Worm (Caenorhabditis elegans): Measurements from ENCODE around the gene H01M10.1.

H01M10.1 gene

ce11 chrX:2569040-2569439, 11.3 kb downstream of the H01M10.1 start:
- no peak for TF ChIP-seq lin-29 (GFP tag; IDR thresholded peaks at IDR 0.05)
- TF ChIP-seq zip-11 (GFP tag; IDR thresholded peaks at IDR 0.05): no peak
- peak; percentile 91 for TF ChIP-seq dve-1 (tag; optimal IDR thresholded peaks at IDR 0.05; ENCODE audit: insufficient read depth)
- peak; percentile 90 for TF ChIP-seq tra-1 (GFP tag; IDR thresholded peaks at IDR 0.05)
- TF ChIP-seq T20F7.1 (GFP tag; optimal IDR thresholded peaks at IDR 0.05): peak; percentile 48
- TF ChIP-seq pqm-1 (tag; optimal IDR thresholded peaks at IDR 0.05): peak; percentile 94
- TF ChIP-seq php-3 (GFP tag; IDR thresholded peaks at IDR 0.05): peak; percentile 88
- TF ChIP-seq ztf-11 (tag; optimal IDR thresholded peaks at IDR 0.05): no peak
- TF ChIP-seq aly-2 (tag; optimal IDR thresholded peaks at IDR 0.05): no peak
- no peak for TF ChIP-seq Y5F2A.4 (GFP tag; optimal IDR thresholded peaks at IDR 0.05)
- no peak for TF ChIP-seq nhr-111 (GFP tag; optimal IDR thresholded peaks at IDR 0.05)
- peak; percentile 12 for TF ChIP-seq nhr-10 (tag; optimal IDR thresholded peaks at IDR 0.05)
- no peak for TF ChIP-seq duxl-1 (tag; optimal IDR thresholded peaks at IDR 0.05; ENCODE audit: poor library complexity)
- TF ChIP-seq gei-8 (GFP tag; optimal IDR thresholded peaks at IDR 0.05): peak; percentile 75
- TF ChIP-seq nhr-102 (tag; optimal IDR thresholded peaks at IDR 0.05): peak; percentile 82
- no peak for TF ChIP-seq zag-1 (tag; optimal IDR thresholded peaks at IDR 0.05)
- peak; percentile 93 for TF ChIP-seq hlh-11 (tag; optimal IDR thresholded peaks at IDR 0.05)
- peak; percentile 87 for TF ChIP-seq nhr-77 (tag; optimal IDR thresholded peaks at IDR 0.05)
- TF ChIP-seq aha-1 (tag): peak; percentile 86
- peak in 1 of 2 experiments; percentile 92 for TF ChIP-seq daf-16 (GFP tag; optimal IDR thresholded peaks at IDR 0.05)
- peak; percentile 97 for TF ChIP-seq daf-16 (tag; optimal IDR thresholded peaks at IDR 0.05)
- TF ChIP-seq hlh-30 (tag; optimal IDR thresholded peaks at IDR 0.05; ENCODE audit: insufficient read depth): peak; percentile 26
- TF ChIP-seq set-16 (GFP tag; IDR thresholded peaks at IDR 0.05): no peak
- peak; percentile 98 for TF ChIP-seq dmd-6 (GFP tag; IDR thresholded peaks at IDR 0.05)
- peak in 1 of 2 experiments; percentile 57 for TF ChIP-seq unc-62 (GFP tag; optimal IDR thresholded peaks at IDR 0.05 in 1 of 2)
- no peak for TF ChIP-seq unc-62 (tag; optimal IDR thresholded peaks at IDR 0.05)
- TF ChIP-seq lin-1 (GFP tag; IDR thresholded peaks at IDR 0.05): 0 out of 2 replicates have a peak, but pooled peaks have one; percentile 33
- peak in 1 of 2 experiments; percentile 46 for TF ChIP-seq mdl-1 (tag; optimal IDR thresholded peaks at IDR 0.05)
- peak; percentile 39 for TF ChIP-seq mxl-3 (GFP tag; optimal IDR thresholded peaks at IDR 0.05)
- TF ChIP-seq mep-1 (tag; optimal IDR thresholded peaks at IDR 0.05): peak; percentile 44
- TF ChIP-seq mes-2 (tag; optimal IDR thresholded peaks at IDR 0.05; ENCODE audit: poor library complexity, severe bottlenecking): peak; percentile 15
- 0 out of 2 replicates have a peak, but pooled peaks have one; percentile 23 for TF ChIP-seq zfp-3 (GFP tag; conservative IDR thresholded peaks at IDR 0.05)
- no peak for TF ChIP-seq D1046.2 (GFP tag; IDR thresholded peaks at IDR 0.05)
- TF ChIP-seq hmg-1.1 (GFP tag; IDR thresholded peaks at IDR 0.05): peak; percentile 36; the same call in 1 of the 2 replicates
- peak in 1 of 2 experiments; percentile 19 for TF ChIP-seq hif-1 (tag; optimal IDR thresholded peaks at IDR 0.05)
- no peak for TF ChIP-seq Y48G9A.11 (GFP tag; IDR thresholded peaks at IDR 0.05)
- TF ChIP-seq nhr-28 (tag; optimal IDR thresholded peaks at IDR 0.05): peak; percentile 99
- TF ChIP-seq vab-7 (GFP tag; IDR thresholded peaks at IDR 0.05): no peak
- TF ChIP-seq mdt-29 (GFP tag; IDR thresholded peaks at IDR 0.05): peak; percentile 68; the same call in 1 of the 2 replicates
- peak; percentile 85 for TF ChIP-seq nhr-48 (tag; optimal IDR thresholded peaks at IDR 0.05)

ce11 chrX:2567761-2568160, 12.6 kb downstream of the H01M10.1 start:
- no peak for TF ChIP-seq dpl-1 (GFP tag; optimal IDR thresholded peaks at IDR 0.05)
- no peak for TF ChIP-seq lin-39 (tag; optimal IDR thresholded peaks at IDR 0.05)
- no peak for TF ChIP-seq mep-1 (tag; optimal IDR thresholded peaks at IDR 0.05)
- TF ChIP-seq R02D3.7 (tag; optimal IDR thresholded peaks at IDR 0.05): no peak
- no peak for TF ChIP-seq nhr-41 (GFP tag; IDR thresholded peaks at IDR 0.05)
- TF ChIP-seq jun-1 (tag; optimal IDR thresholded peaks at IDR 0.05): no peak
- TF ChIP-seq zfp-2 (tag; optimal IDR thresholded peaks at IDR 0.05): no peak
- no peak for TF ChIP-seq duxl-1 (tag; optimal IDR thresholded peaks at IDR 0.05; ENCODE audit: poor library complexity)
- no peak for TF ChIP-seq arid-1 (GFP tag; conservative IDR thresholded peaks at IDR 0.05)
- peak; percentile 12 for TF ChIP-seq nhr-28 (tag; optimal IDR thresholded peaks at IDR 0.05)
- TF ChIP-seq zfp-3 (GFP tag; conservative IDR thresholded peaks at IDR 0.05): no peak
- no peak for TF ChIP-seq sdz-12 (GFP tag; optimal IDR thresholded peaks at IDR 0.05)
- no peak for TF ChIP-seq attf-4 (tag; optimal IDR thresholded peaks at IDR 0.05)
- 0 out of 2 replicates have a peak, but pooled peaks have one; percentile 36 for TF ChIP-seq dmd-6 (GFP tag; IDR thresholded peaks at IDR 0.05)
- TF ChIP-seq ztf-7 (tag; optimal IDR thresholded peaks at IDR 0.05): no peak
- no peak for TF ChIP-seq F49E8.2 (tag; optimal IDR thresholded peaks at IDR 0.05; ENCODE audit: borderline replicate concordance)
- TF ChIP-seq F10B5.3 (tag; optimal IDR thresholded peaks at IDR 0.05): no peak
